Fruit fly (Drosophila melanogaster) whole organism, embryonic: ENCODE measurements around the gene eIF2Bepsilon.

Experiments used
- Aef1 ChIP-seq: fragments of 200-800 bp; sonication (Bioruptor generic); IDR thresholded peaks from 3 replicates; pipeline ENCODE4 v1.3.6; 2022; ENCODE audit warnings: missing biosample characterization, missing genetic modification characterization
- BEAF-32 ChIP-seq: fragments of 200-800 bp; sonication (Bioruptor generic); optimal IDR thresholded peaks from 3 replicates; lab custom pipeline; 2017; ENCODE audit warnings: missing biosample characterization, missing genetic modification characterization, mild to moderate bottlenecking, moderate library complexity, missing genetic modification reagents
- Bgb ChIP-seq: fragments of 200-800 bp; sonication (Bioruptor generic); IDR thresholded peaks from 2 replicates; pipeline ENCODE4 v1.3.6; 2022; ENCODE audit warnings: missing biosample characterization, missing genetic modification characterization; ENCODE audit not compliant: partially characterized antibody
- CG11723 ChIP-seq: fragments of 200-800 bp; sonication (Bioruptor generic); optimal IDR thresholded peaks from 2 replicates; lab custom pipeline; 2017; ENCODE audit warnings: missing biosample characterization, mild to moderate bottlenecking, missing genetic modification characterization
- CG12236 ChIP-seq: fragments of 200-800 bp; sonication (Bioruptor generic); optimal IDR thresholded peaks from 2 replicates; lab custom pipeline; 2016; ENCODE audit warnings: missing biosample characterization, missing genetic modification characterization
- CG13296 ChIP-seq: fragments of 200-800 bp; sonication (Bioruptor generic); optimal IDR thresholded peaks from 3 replicates; lab custom pipeline; 2018; ENCODE audit warnings: missing biosample characterization, mild to moderate bottlenecking, missing genetic modification characterization
- CG17912 ChIP-seq: fragments of 200-800 bp; sonication (Bioruptor generic); optimal IDR thresholded peaks from 2 replicates; lab custom pipeline; 2018; ENCODE audit warnings: missing biosample characterization, mild to moderate bottlenecking, missing genetic modification characterization
- CG3281 ChIP-seq: fragments of 200-800 bp; sonication (Bioruptor generic); optimal IDR thresholded peaks from 3 replicates; lab custom pipeline; 2017; ENCODE audit warnings: missing biosample characterization, mild to moderate bottlenecking, missing genetic modification characterization
- CG6765 ChIP-seq: fragments of 200-800 bp; sonication (Bioruptor generic); optimal IDR thresholded peaks from 3 replicates; lab custom pipeline; 2017; ENCODE audit warnings: missing biosample characterization, mild to moderate bottlenecking, missing genetic modification characterization
- CG8290 ChIP-seq, 3 experiments: fragments of 200-800 bp; sonication (Bioruptor generic); optimal IDR thresholded peaks; 2 replicates each; lab custom pipeline; 2016 to 2019; ENCODE audit warnings: missing biosample characterization in 3 of 3, missing genetic modification characterization in 3 of 3, mild to moderate bottlenecking in 2 of 3, moderate library complexity in 1 of 3
- Dref ChIP-seq: fragments of 200-800 bp; sonication (Bioruptor generic); IDR thresholded peaks from 2 replicates; pipeline ENCODE4 v1.3.6; 2022; ENCODE audit warnings: missing biosample characterization, missing genetic modification characterization
- ERR ChIP-seq: fragments of 200-800 bp; sonication (Bioruptor generic); optimal IDR thresholded peaks from 2 replicates; lab custom pipeline; 2016; ENCODE audit warnings: missing biosample characterization, missing genetic modification characterization
- Hsf ChIP-seq: fragments of 200-800 bp; sonication (Bioruptor generic); optimal IDR thresholded peaks from 3 replicates; lab custom pipeline; 2016; ENCODE audit warnings: missing biosample characterization, missing genetic modification characterization
- Neu2 ChIP-seq: fragments of 200-800 bp; sonication (Bioruptor generic); optimal IDR thresholded peaks from 3 replicates; lab custom pipeline; 2016; ENCODE audit warnings: missing biosample characterization, missing genetic modification characterization, borderline replicate concordance
- Pdp1 ChIP-seq, 2 experiments: fragments of 200-800 bp; sonication (Bioruptor generic); optimal IDR thresholded peaks; 3 replicates each; lab custom pipeline; 2016; ENCODE audit warnings: missing biosample characterization in 2 of 2, missing genetic modification characterization in 2 of 2, mild to moderate bottlenecking in 1 of 2, moderate library complexity in 1 of 2
- Spps ChIP-seq: fragments of 200-800 bp; sonication (Bioruptor generic); optimal IDR thresholded peaks from 2 replicates; lab custom pipeline; 2018; ENCODE audit warnings: missing biosample characterization, mild to moderate bottlenecking, missing genetic modification characterization
- Ssrp ChIP-seq: fragments of 200-800 bp; sonication (Bioruptor generic); optimal IDR thresholded peaks from 2 replicates; lab custom pipeline; 2018; ENCODE audit warnings: missing biosample characterization, mild to moderate bottlenecking, missing genetic modification characterization, moderate library complexity
- TFAM ChIP-seq: fragments of 200-800 bp; sonication (Bioruptor generic); optimal IDR thresholded peaks from 2 replicates; lab custom pipeline; 2017; ENCODE audit warnings: missing biosample characterization, missing genetic modification characterization, inconsistent platforms
- Usf ChIP-seq: fragments of 200-800 bp; sonication (Bioruptor generic); optimal IDR thresholded peaks from 2 replicates; lab custom pipeline; 2017; ENCODE audit warnings: missing genotype, missing biosample characterization, missing genetic modification characterization
- ab ChIP-seq: fragments of 200-800 bp; sonication (Bioruptor generic); optimal IDR thresholded peaks from 2 replicates; lab custom pipeline; 2016; ENCODE audit warnings: missing biosample characterization, missing genetic modification characterization
- bab2 ChIP-seq: fragments of 200-800 bp; sonication (Bioruptor generic); optimal IDR thresholded peaks from 2 replicates; lab custom pipeline; 2016; ENCODE audit warnings: missing biosample characterization, missing genetic modification characterization
- crol ChIP-seq: fragments of 200-800 bp; sonication (Bioruptor generic); IDR thresholded peaks from 2 replicates; pipeline ENCODE4 v1.3.6; 2022; ENCODE audit warnings: missing biosample characterization, missing genetic modification characterization
- eve ChIP-seq, 2 experiments: fragments of >200 bp; optimal IDR thresholded peaks; 2 replicates each; lab custom pipeline; 2017; ENCODE audit warnings: missing biosample characterization in 2 of 2, missing genetic modification characterization in 2 of 2
- gfzf ChIP-seq: fragments of 200-800 bp; sonication (Bioruptor generic); optimal IDR thresholded peaks from 2 replicates; lab custom pipeline; 2016; ENCODE audit warnings: missing biosample characterization, mild to moderate bottlenecking, missing genetic modification characterization, moderate library complexity
- gsb-n ChIP-seq: fragments of 200-800 bp; sonication (Bioruptor generic); optimal IDR thresholded peaks from 3 replicates; lab custom pipeline; 2018; ENCODE audit warnings: missing biosample characterization, mild to moderate bottlenecking, missing genetic modification characterization
- gt ChIP-seq: fragments of 200-800 bp; sonication (Bioruptor generic); IDR thresholded peaks from 2 replicates; pipeline ENCODE4 v1.3.6; 2022; ENCODE audit warnings: missing biosample characterization, missing genetic modification characterization
- hbn ChIP-seq: fragments of 200-800 bp; sonication (Bioruptor generic); IDR thresholded peaks from 2 replicates; pipeline ENCODE4 v1.3.6; 2022; ENCODE audit warnings: missing biosample characterization, missing genetic modification characterization; ENCODE audit not compliant: partially characterized antibody
- jigr1 ChIP-seq: fragments of 200-800 bp; sonication (Bioruptor generic); IDR thresholded peaks from 3 replicates; pipeline ENCODE4 v1.3.6; 2022; ENCODE audit warnings: missing biosample characterization, missing genetic modification characterization
- kay ChIP-seq: fragments of 200-800 bp; sonication (Bioruptor generic); optimal IDR thresholded peaks from 2 replicates; lab custom pipeline; 2016; ENCODE audit warnings: missing biosample characterization, missing genetic modification characterization
- lbe ChIP-seq: fragments of 200-800 bp; sonication (Bioruptor generic); optimal IDR thresholded peaks from 2 replicates; lab custom pipeline; 2016; ENCODE audit warnings: missing biosample characterization, mild to moderate bottlenecking, missing genetic modification characterization
- mld ChIP-seq: fragments of 200-800 bp; sonication (Bioruptor generic); IDR thresholded peaks from 3 replicates; pipeline ENCODE4 v1.3.6; 2022; ENCODE audit warnings: missing biosample characterization, missing genetic modification characterization; ENCODE audit not compliant: partially characterized antibody
- pfk ChIP-seq: fragments of 200-800 bp; sonication (Bioruptor generic); optimal IDR thresholded peaks from 2 replicates; lab custom pipeline; 2018; ENCODE audit warnings: missing biosample characterization, mild to moderate bottlenecking, missing genetic modification characterization, moderate library complexity
- prd ChIP-seq, 3 experiments: fragments of >200 bp in 2 of 3; fragments of 200-800 bp in 1 of 3; sonication (Bioruptor generic) in 1 of 3; optimal IDR thresholded peaks in 2 of 3; IDR thresholded peaks in 1 of 3; 2 replicates in 2 of 3; 3 replicates in 1 of 3; pipeline versions ENCODE4 v1.3.6 to Lab custom; 2017 to 2022; ENCODE audit warnings: missing biosample characterization in 1 of 3, missing genetic modification characterization in 1 of 3
- pzg ChIP-seq: fragments of 200-800 bp; sonication (Bioruptor generic); optimal IDR thresholded peaks from 3 replicates; lab custom pipeline; 2018; ENCODE audit warnings: missing biosample characterization, mild to moderate bottlenecking, missing genetic modification characterization, moderate library complexity
- schlank ChIP-seq: fragments of 200-800 bp; sonication (Bioruptor generic); optimal IDR thresholded peaks from 2 replicates; lab custom pipeline; 2018; ENCODE audit warnings: missing biosample characterization, mild to moderate bottlenecking, missing genetic modification characterization
- sens ChIP-seq: fragments of 200-800 bp; sonication (Bioruptor generic); peaks from one replicate; lab custom pipeline; 2016; ENCODE audit warnings: missing biosample characterization, missing genetic modification characterization
- seq ChIP-seq: fragments of 200-800 bp; sonication (Bioruptor generic); IDR thresholded peaks from 2 replicates; pipeline ENCODE4 v1.3.6; 2022; ENCODE audit warnings: missing biosample characterization, missing genetic modification characterization
- sisA ChIP-seq: fragments of 200-800 bp; sonication (Bioruptor generic); IDR thresholded peaks from 2 replicates; pipeline ENCODE4 v1.3.6; 2022; ENCODE audit warnings: missing biosample characterization, missing genetic modification characterization
- sna ChIP-seq: fragments of 200-800 bp; sonication (Bioruptor generic); IDR thresholded peaks from 2 replicates; pipeline ENCODE4 v1.3.6; 2022; ENCODE audit warnings: missing biosample characterization, missing genetic modification characterization; ENCODE audit not compliant: partially characterized antibody
- ssp ChIP-seq: fragments of 200-800 bp; sonication (Bioruptor generic); IDR thresholded peaks from 2 replicates; pipeline ENCODE4 v1.3.6; 2022; ENCODE audit warnings: missing biosample characterization, missing genetic modification characterization
- stwl ChIP-seq: fragments of 200-800 bp; sonication (Bioruptor generic); optimal IDR thresholded peaks from 3 replicates; lab custom pipeline; 2018; ENCODE audit warnings: missing biosample characterization, mild to moderate bottlenecking, missing genetic modification characterization, moderate library complexity
- sug ChIP-seq: fragments of 200-800 bp; optimal IDR thresholded peaks from 2 replicates; lab custom pipeline; 2019; ENCODE audit warnings: missing biosample characterization, mild to moderate bottlenecking, missing genetic modification characterization, moderate library complexity

The eIF2Bepsilon gene

dm6 chrX:1947178-1947872 is 24.7 kb upstream of the eIF2Bepsilon start (continued):
- TF ChIP-seq sisA (GFP tag; lab: Robert Waterston, UW) (peak; percentile 94), eve (GFP tag; optimal IDR thresholded peaks at IDR 0.05; lab: Kevin White, UChicago) (peak; percentile 88 to 98), Ssrp (tag; lab: Kevin White, UChicago) (peak; percentile 97), lbe (GFP tag; lab: Kevin White, UChicago) (peak; percentile 94), gfzf (GFP tag; lab: Kevin White, UChicago) (peak; percentile 12), pzg (GFP tag; lab: Kevin White, UChicago) (no peak), gt (GFP tag; lab: Robert Waterston, UW) (peak; percentile 94), BEAF-32 (peak; percentile 7), seq (GFP tag; lab: Robert Waterston, UW) (peak; percentile 93)
- TF ChIP-seq, all 482 proteins: peak for 433

dm6 chrX:1945241-1945640 is 22.6 kb upstream of the eIF2Bepsilon start:
- peak; percentile 41; the same call in 1 of the 2 replicates for TF ChIP-seq crol
- peak; percentile 74 for TF ChIP-seq CG8290 (GFP tag; optimal IDR thresholded peaks at IDR 0.05; lab: Kevin White, UChicago)
- peak in 1 of 2 experiments; percentile 49 for TF ChIP-seq CG8290 (tag; optimal IDR thresholded peaks at IDR 0.05; lab: Kevin White, UChicago)
- peak; percentile 89 for TF ChIP-seq pfk (GFP tag; lab: Kevin White, UChicago)
- TF ChIP-seq Spps (tag; lab: Kevin White, UChicago), result no peak
- TF ChIP-seq sens (GFP tag; lab: Kevin White, UChicago), result peak; percentile 26

dm6 chrX:1944245-1945114 is 21.8 kb upstream of the eIF2Bepsilon start:
- TF ChIP-seq gsb-n (tag; lab: Kevin White, UChicago) (peak; percentile 27), pfk (GFP tag; lab: Kevin White, UChicago) (no peak), Dref (no peak), prd (optimal IDR thresholded peaks at IDR 0.05; lab: Kevin White, UChicago) (no peak), prd (GFP tag; IDR thresholded peaks at IDR 0.05; lab: Robert Waterston, UW) (peak; percentile 68), Bgb (GFP tag; lab: Robert Waterston, UW) (no peak), hbn (GFP tag; lab: Robert Waterston, UW) (no peak), sna (no peak), Usf (peak; percentile 31), Aef1 (GFP tag; lab: Robert Waterston, UW) (no peak; the same call in 2 of the 3 replicates), kay (GFP tag; lab: Kevin White, UChicago) (no peak), ERR (GFP tag; lab: Kevin White, UChicago) (peak; percentile 10), Hsf (peak; percentile 26), CG13296 (no peak), Spps (tag; lab: Kevin White, UChicago) (no peak), TFAM (no peak), ssp (GFP tag; lab: Robert Waterston, UW) (peak; percentile 42; the same call in 1 of the 2 replicates), stwl (tag; lab: Kevin White, UChicago) (no peak), bab2 (GFP tag; lab: Kevin White, UChicago) (peak; percentile 9), CG12236 (GFP tag; lab: Kevin White, UChicago) (no peak), CG3281 (GFP tag; lab: Kevin White, UChicago) (peak; percentile 35), Ssrp (tag; lab: Kevin White, UChicago) (peak; percentile 71), CG11723 (GFP tag; lab: Kevin White, UChicago) (no peak), CG17912 (GFP tag; lab: Kevin White, UChicago) (no peak), CG6765 (no peak), mld (GFP tag; lab: Robert Waterston, UW) (no peak), Neu2 (GFP tag; lab: Kevin White, UChicago) (no peak), schlank (tag; lab: Kevin White, UChicago) (no peak), sug (tag; lab: Kevin White, UChicago) (no peak), jigr1 (0 out of 3 replicates have a peak, but pooled peaks have one; percentile 20), Pdp1 (GFP tag; optimal IDR thresholded peaks at IDR 0.05; lab: Kevin White, UChicago) (peak; percentile 23 to 38), ab (no peak)
